Worm (Caenorhabditis elegans): Measurements from ENCODE around the gene E02C12.19.

Gene E02C12.19

DNA sequence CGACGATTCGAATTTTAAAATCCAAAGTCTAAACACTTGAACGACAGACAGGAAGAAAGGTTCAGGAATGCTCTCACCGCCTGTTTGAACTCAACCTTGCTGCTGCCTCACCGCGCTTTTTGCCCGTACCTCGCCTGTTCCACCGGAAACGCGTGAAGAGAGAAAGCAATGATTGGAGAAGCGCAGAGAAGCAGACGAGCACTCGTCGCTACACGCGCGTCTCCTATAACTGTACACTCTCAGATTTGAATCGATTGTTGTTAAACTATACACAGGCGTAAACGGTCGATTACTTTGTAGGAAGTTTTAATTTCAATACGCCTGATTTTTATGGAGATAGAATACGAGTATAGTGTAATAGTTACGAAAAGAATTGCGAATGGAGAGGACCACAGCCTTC lies 48.2 kb upstream of the E02C12.19 start (continued):
- no peak for TF ChIP-seq snpc-4 (tag; optimal IDR thresholded peaks at IDR 0.05)

DNA sequence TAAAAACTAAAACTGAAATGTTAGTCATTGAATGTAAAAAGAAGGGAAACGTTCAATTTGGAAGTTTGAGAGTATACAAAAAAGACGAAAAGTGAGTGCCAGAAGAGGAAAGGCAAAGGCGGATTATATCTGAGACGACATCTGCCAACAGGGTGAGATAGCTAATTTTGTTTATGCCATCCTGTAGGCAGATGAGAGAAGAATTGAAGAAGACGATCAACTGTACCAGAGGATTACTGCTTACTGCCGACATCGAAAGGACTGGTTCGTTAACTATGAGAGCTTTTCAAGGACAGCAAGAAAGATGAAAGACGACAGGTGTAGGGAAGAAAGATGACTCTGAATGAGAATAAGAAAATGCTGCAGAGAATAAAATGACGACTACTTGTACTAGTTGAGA lies 47.2 kb upstream of the E02C12.19 start:
- TF ChIP-seq daf-8 (GFP tag; IDR thresholded peaks at IDR 0.05) = no peak
- no peak for TF ChIP-seq mdl-1 (tag; optimal IDR thresholded peaks at IDR 0.05)
- TF ChIP-seq unc-39 (tag; optimal IDR thresholded peaks at IDR 0.05) = no peak
- no peak for TF ChIP-seq sdz-12 (GFP tag; optimal IDR thresholded peaks at IDR 0.05)
- no peak for TF ChIP-seq D1046.2 (GFP tag; IDR thresholded peaks at IDR 0.05)
- no peak for TF ChIP-seq Y5F2A.4 (GFP tag; optimal IDR thresholded peaks at IDR 0.05)
- no peak for TF ChIP-seq dmd-6 (GFP tag; IDR thresholded peaks at IDR 0.05)
- no peak for TF ChIP-seq T26A8.4 (GFP tag; IDR thresholded peaks at IDR 0.05)
- no peak for TF ChIP-seq F44E2.7 (GFP tag; IDR thresholded peaks at IDR 0.05)

DNA sequence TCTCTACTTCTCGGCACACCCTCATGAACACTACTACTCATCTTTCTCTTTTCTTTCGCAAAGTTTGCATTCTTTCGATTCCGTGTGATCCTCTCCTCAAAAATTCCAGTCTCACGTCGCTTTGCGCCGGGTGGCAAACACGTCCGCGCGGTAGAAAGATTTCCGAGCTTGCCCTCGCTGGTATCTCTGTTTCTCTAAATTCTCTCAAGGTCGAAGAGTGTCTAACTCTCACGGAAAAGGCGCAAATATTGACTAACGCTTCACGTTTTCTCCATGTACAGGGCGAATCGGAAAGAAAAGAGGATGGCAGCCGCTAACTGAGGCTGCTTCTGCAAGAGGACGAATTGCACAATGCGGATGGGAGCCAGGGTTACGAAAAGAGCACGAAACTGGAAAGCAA lies 46.4 kb upstream of the E02C12.19 start:
- TF ChIP-seq unc-39 (tag; optimal IDR thresholded peaks at IDR 0.05) (no peak), mes-2 (tag; optimal IDR thresholded peaks at IDR 0.05; ENCODE audit: poor library complexity, severe bottlenecking) (peak; percentile 12), set-16 (GFP tag; IDR thresholded peaks at IDR 0.05) (peak; percentile 25; the same call in 1 of the 2 replicates), aha-1 (tag) (peak; percentile 81), madf-9 (GFP tag; conservative IDR thresholded peaks at IDR 0.05) (peak; percentile 44; the same call in 1 of the 2 replicates)

DNA sequence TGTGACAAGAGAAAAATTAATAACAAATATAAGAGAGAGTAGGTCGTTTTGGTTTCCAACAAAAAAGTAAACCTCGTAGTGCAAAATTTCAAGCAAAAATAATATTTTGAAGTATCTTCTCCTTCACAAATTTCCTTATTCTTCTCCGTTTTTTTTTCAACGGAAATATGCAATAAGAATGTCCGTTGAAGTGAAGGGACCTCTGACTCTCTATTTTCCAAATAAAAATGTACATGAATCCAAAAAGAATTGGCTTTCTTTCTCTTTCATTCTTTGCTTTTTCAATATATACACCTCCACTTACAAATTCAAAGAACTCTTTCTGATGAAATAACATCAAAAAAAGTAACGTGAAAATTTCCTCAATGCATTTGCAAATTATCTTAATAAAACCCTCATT lies 40.3 kb upstream of the E02C12.19 start, which contains the start of gene F36D4.1:
TSS of gene F36D4.1 (plus strand) at position 301 of the 400 bp plus-strand sequence.
- no peak for TF ChIP-seq zip-11 (GFP tag; IDR thresholded peaks at IDR 0.05)
- no peak for TF ChIP-seq mxl-3 (GFP tag; optimal IDR thresholded peaks at IDR 0.05)
- no peak for TF ChIP-seq unc-39 (tag; optimal IDR thresholded peaks at IDR 0.05)
- no peak for TF ChIP-seq attf-4 (tag; optimal IDR thresholded peaks at IDR 0.05)
- no peak for TF ChIP-seq daf-19 (GFP tag; conservative IDR thresholded peaks at IDR 0.05)
- no peak for TF ChIP-seq dmd-8 (GFP tag; IDR thresholded peaks at IDR 0.05)
- no peak for TF ChIP-seq nhr-111 (GFP tag; optimal IDR thresholded peaks at IDR 0.05)
- TF ChIP-seq F37D6.2 (tag; optimal IDR thresholded peaks at IDR 0.05) = no peak
- no peak for TF ChIP-seq dpl-1 (GFP tag; optimal IDR thresholded peaks at IDR 0.05)

DNA sequence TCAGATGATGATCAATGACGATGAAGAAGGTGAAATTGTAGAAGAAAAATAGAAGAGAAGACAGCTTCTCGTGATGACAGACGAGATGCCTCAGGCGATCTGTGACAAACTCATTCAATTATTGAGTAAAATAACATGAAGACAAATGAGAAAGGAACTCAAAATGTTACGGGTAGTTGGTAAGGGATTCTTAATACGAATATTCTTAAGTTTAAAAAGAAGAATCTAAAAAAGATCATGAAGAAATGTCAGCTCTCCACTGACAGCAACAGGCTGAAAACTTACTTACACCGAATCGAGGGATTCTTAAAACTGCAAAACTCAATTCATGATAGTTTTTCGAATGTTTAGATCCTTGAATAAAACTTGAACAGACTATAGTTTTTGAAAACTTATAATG lies 38.2 kb upstream of the E02C12.19 start, which contains the start of gene F36D4.4:
TSS of gene F36D4.4 (minus strand) at position 101 of the 400 bp plus-strand sequence.
- no peak for TF ChIP-seq nhr-11 (tag; optimal IDR thresholded peaks at IDR 0.05)
- no peak for TF ChIP-seq ztf-7 (tag; optimal IDR thresholded peaks at IDR 0.05)
- no peak for TF ChIP-seq lir-3 (tag; optimal IDR thresholded peaks at IDR 0.05)
- no peak for TF ChIP-seq tra-1 (GFP tag; IDR thresholded peaks at IDR 0.05)
- TF ChIP-seq jun-1 (tag; optimal IDR thresholded peaks at IDR 0.05) = no peak
- no peak for TF ChIP-seq cey-2 (tag; optimal IDR thresholded peaks at IDR 0.05; ENCODE audit: borderline replicate concordance, insufficient read depth)
- no peak for TF ChIP-seq daf-16 (GFP tag; optimal IDR thresholded peaks at IDR 0.05)
- no peak for TF ChIP-seq daf-16 (tag; optimal IDR thresholded peaks at IDR 0.05)
- TF ChIP-seq mdt-29 (GFP tag; IDR thresholded peaks at IDR 0.05) = no peak
- no peak for TF ChIP-seq sdz-12 (GFP tag; optimal IDR thresholded peaks at IDR 0.05)
- TF ChIP-seq dve-1 (tag; optimal IDR thresholded peaks at IDR 0.05; ENCODE audit: insufficient read depth) = no peak
- no peak for TF ChIP-seq daf-8 (GFP tag; IDR thresholded peaks at IDR 0.05)
- no peak for TF ChIP-seq F26F4.8 (GFP tag; conservative IDR thresholded peaks at IDR 0.05)

DNA sequence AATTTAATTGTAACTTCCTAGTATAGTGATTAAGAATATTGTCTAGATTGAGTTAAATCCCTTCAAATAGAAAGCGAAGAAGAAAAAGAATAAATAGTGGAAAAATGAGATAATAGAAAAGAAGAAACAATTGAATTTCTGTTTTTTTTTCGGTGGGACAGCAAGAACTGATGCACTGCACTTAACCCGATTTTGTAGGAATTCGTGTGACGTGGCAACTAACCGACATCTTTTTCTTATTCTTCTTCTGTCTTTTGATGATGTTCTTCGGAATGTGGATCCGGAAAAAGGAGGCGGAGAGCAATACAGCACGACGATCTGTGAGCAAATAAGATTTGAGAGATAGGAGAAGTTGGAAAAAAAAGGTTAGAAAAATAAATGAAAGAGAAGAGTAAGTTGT lies 32.6 kb upstream of the E02C12.19 start:
- TF ChIP-seq ces-1 (GFP tag; optimal IDR thresholded peaks at IDR 0.05) (peak; percentile 69), ctbp-1 (GFP tag; IDR thresholded peaks at IDR 0.05) (0 out of 2 replicates have a peak, but pooled peaks have one; percentile 53), F26F4.8 (GFP tag; conservative IDR thresholded peaks at IDR 0.05) (no peak), fkh-10 (GFP tag; optimal IDR thresholded peaks at IDR 0.05) (peak; percentile 58), attf-4 (tag; optimal IDR thresholded peaks at IDR 0.05) (no peak)

Data from whole organism, L4 larva.